Fruit fly (Drosophila melanogaster): Measurements from ENCODE around the gene CG10237.
A peak's percentile ranks its signal among the peaks of the same experiment; 100 is the strongest.

The CG10237 gene

DNA sequence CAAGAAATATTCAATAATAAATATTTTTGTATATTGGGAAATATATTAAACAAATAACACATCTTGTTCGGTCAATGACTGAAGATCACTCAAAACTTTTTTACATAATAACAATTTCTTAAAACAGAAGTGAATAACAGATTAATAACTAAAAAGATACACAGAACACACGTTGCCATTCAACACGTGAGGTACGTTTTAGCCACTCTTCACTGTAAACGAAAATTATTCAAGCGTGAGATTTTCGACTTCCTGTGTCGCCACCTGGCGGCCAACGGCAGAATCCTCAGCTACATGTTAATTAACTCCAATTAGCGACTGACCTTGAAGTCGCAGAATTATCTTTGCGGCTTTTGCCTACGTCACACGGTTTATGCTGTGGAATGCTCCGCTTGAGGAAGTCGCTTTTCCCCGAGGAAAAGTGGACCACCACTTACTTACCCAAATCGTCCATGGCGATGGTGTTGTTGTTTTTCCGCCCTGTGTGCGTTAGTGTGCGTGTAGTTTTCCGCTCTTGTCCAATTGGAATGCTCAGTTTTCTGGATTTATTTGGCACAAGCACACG lies 16.7 kb downstream of the CG10237 start (continued):
- TF ChIP-seq ro (GFP tag; IDR thresholded peaks at IDR 0.05) (no peak), Jarid2 (GFP tag; optimal IDR thresholded peaks at IDR 0.05) (peak; percentile 22), CG9437 (GFP tag; optimal IDR thresholded peaks at IDR 0.05) (peak; percentile 44), mam (GFP tag; optimal IDR thresholded peaks at IDR 0.05) (peak; percentile 59), CG31224 (GFP tag; IDR thresholded peaks at IDR 0.05) (peak; percentile 38; the same call in 1 of the 2 replicates), Tbp (GFP tag; optimal IDR thresholded peaks at IDR 0.05) (no peak), CG13775 (GFP tag; optimal IDR thresholded peaks at IDR 0.05) (peak; percentile 66), pfk (GFP tag; optimal IDR thresholded peaks at IDR 0.05) (no peak), sqz (GFP tag; optimal IDR thresholded peaks at IDR 0.05) (no peak), repo (GFP tag; optimal IDR thresholded peaks at IDR 0.05) (peak; percentile 47), seq (GFP tag; IDR thresholded peaks at IDR 0.05) (peak; percentile 62; the same call in 1 of the 2 replicates), gt (GFP tag; IDR thresholded peaks at IDR 0.05) (no peak), Stat92E (GFP tag; optimal IDR thresholded peaks at IDR 0.05) (no peak), Bteb2 (GFP tag; optimal IDR thresholded peaks at IDR 0.05) (peak; percentile 16), fd96Cb (tag; optimal IDR thresholded peaks at IDR 0.05) (peak; percentile 61), CG4820 (GFP tag; optimal IDR thresholded peaks at IDR 0.05) (peak; percentile 40), CG15514 (GFP tag; optimal IDR thresholded peaks at IDR 0.05) (peak; percentile 47), eyg (GFP tag; optimal IDR thresholded peaks at IDR 0.05) (no peak), B-H2 (GFP tag; optimal IDR thresholded peaks at IDR 0.05) (no peak), CG8388 (GFP tag; optimal IDR thresholded peaks at IDR 0.05) (peak; percentile 72), chinmo (GFP tag; IDR thresholded peaks at IDR 0.05; ENCODE audit: partially characterized antibody) (no peak), ranshi (GFP tag; IDR thresholded peaks at IDR 0.05) (peak; percentile 73), vnd (GFP tag; IDR thresholded peaks at IDR 0.05; ENCODE audit: partially characterized antibody) (no peak), tin (GFP tag; optimal IDR thresholded peaks at IDR 0.05) (peak; percentile 54), Dip2 (GFP tag; IDR thresholded peaks at IDR 0.05) (no peak), Opbp (GFP tag; IDR thresholded peaks at IDR 0.05; ENCODE audit: partially characterized antibody) (no peak), phol (tag; optimal IDR thresholded peaks at IDR 0.05) (peak; percentile 75), hkb (optimal IDR thresholded peaks at IDR 0.05) (no peak), hkb (GFP tag; IDR thresholded peaks at IDR 0.05) (peak; percentile 63), CG4707 (GFP tag; optimal IDR thresholded peaks at IDR 0.05) (peak; percentile 2), CG4730 (GFP tag; IDR thresholded peaks at IDR 0.05) (peak; percentile 55), CG34224 (GFP tag; IDR thresholded peaks at IDR 0.05; ENCODE audit: partially characterized antibody) (no peak), CG7271 (tag; optimal IDR thresholded peaks at IDR 0.05) (no peak), Max (GFP tag; optimal IDR thresholded peaks at IDR 0.05) (peak; percentile 56), CG5180 (GFP tag; optimal IDR thresholded peaks at IDR 0.05) (peak; percentile 44), CG9932 (GFP tag; IDR thresholded peaks at IDR 0.05) (peak; percentile 67), CG15601 (tag; optimal IDR thresholded peaks at IDR 0.05) (peak; percentile 18), lbe (GFP tag; optimal IDR thresholded peaks at IDR 0.05) (peak; percentile 12), ind (GFP tag; optimal IDR thresholded peaks at IDR 0.05) (peak; percentile 76), CG3163 (GFP tag; optimal IDR thresholded peaks at IDR 0.05) (no peak), CG9727 (GFP tag; optimal IDR thresholded peaks at IDR 0.05) (peak; percentile 72), CG6689 (GFP tag; IDR thresholded peaks at IDR 0.05) (peak; percentile 64; the same call in 1 of the 2 replicates), pnt (GFP tag; optimal IDR thresholded peaks at IDR 0.05) (peak; percentile 55), CG18262 (tag; optimal IDR thresholded peaks at IDR 0.05) (peak; percentile 80), Myb (GFP tag; optimal IDR thresholded peaks at IDR 0.05) (no peak), sc (optimal IDR thresholded peaks at IDR 0.05) (no peak), sc (GFP tag; optimal IDR thresholded peaks at IDR 0.05) (peak; percentile 14), cwo (GFP tag; optimal IDR thresholded peaks at IDR 0.05) (peak; percentile 72), CG1792 (GFP tag; optimal IDR thresholded peaks at IDR 0.05) (no peak), CG10959 (GFP tag; IDR thresholded peaks at IDR 0.05) (peak; percentile 59)
